Worm (Caenorhabditis elegans) whole organism, L4/young adult: ENCODE data around the gene lin-25.

ENCODE experiments used
- W03F9.2 ChIP-seq: fragments of 150-350 bp; optimal IDR thresholded peaks from 2 replicates; lab custom pipeline; 2014; ENCODE audit warnings: missing biosample characterization, missing genetic modification characterization
- him-1 ChIP-seq: sonication (generic microtip); optimal IDR thresholded peaks from 2 replicates; lab custom pipeline; 2016; ENCODE audit warnings: missing genotype, missing genetic modification reagents, missing genetic modification characterization, missing compliant biosample characterization

- no peak for TF ChIP-seq him-1
- no peak for TF ChIP-seq W03F9.2 (tag; lab: Kevin White, UChicago)
Measured at ce11 chrV:12649213-12649612, 512 bp upstream of the lin-25 start, which contains the start of gene gpa-9.
